Fruit fly (Drosophila melanogaster) whole organism, pupa: ENCODE data around the gene CG31077.

Experiments
- CG10348 ChIP-seq: fragments of 200-800 bp; sonication (Bioruptor generic); IDR thresholded peaks from 2 replicates; pipeline ENCODE4 v1.3.6; 2022; ENCODE audit warnings: missing biosample characterization, missing genetic modification characterization
- CG12605 ChIP-seq: fragments of 200-800 bp; sonication (Bioruptor generic); IDR thresholded peaks from 2 replicates; pipeline ENCODE4 v1.3.6; 2022; ENCODE audit warnings: missing biosample characterization, missing genetic modification characterization
- CG13204 ChIP-seq: fragments of 200-800 bp; sonication (Bioruptor generic); optimal IDR thresholded peaks from 2 replicates; lab custom pipeline; 2018; ENCODE audit warnings: missing biosample characterization, mild to moderate bottlenecking, missing genetic modification characterization, moderate library complexity
- CG14655 ChIP-seq: fragments of 200-800 bp; sonication (Bioruptor generic); optimal IDR thresholded peaks from 3 replicates; lab custom pipeline; 2017; ENCODE audit warnings: mild to moderate bottlenecking, missing biosample characterization, missing genetic modification reagents, missing genetic modification characterization
- CG15710 ChIP-seq: fragments of 200-800 bp; sonication (Bioruptor generic); optimal IDR thresholded peaks from 2 replicates; lab custom pipeline; 2018; ENCODE audit warnings: missing biosample characterization, mild to moderate bottlenecking, missing genetic modification characterization, moderate library complexity
- CG17806 ChIP-seq: fragments of 200-800 bp; sonication (Bioruptor generic); optimal IDR thresholded peaks from 2 replicates; lab custom pipeline; 2018; ENCODE audit warnings: missing biosample characterization, mild to moderate bottlenecking, missing genetic modification characterization, moderate library complexity
- CG32121 ChIP-seq: fragments of 200-800 bp; sonication (Bioruptor generic); IDR thresholded peaks from 2 replicates; pipeline ENCODE4 v1.3.6; 2022; ENCODE audit warnings: missing biosample characterization, missing genetic modification characterization
- CG34367 ChIP-seq: fragments of 200-800 bp; sonication (Bioruptor generic); optimal IDR thresholded peaks from 2 replicates; lab custom pipeline; 2018; ENCODE audit warnings: missing biosample characterization, mild to moderate bottlenecking, missing genetic modification characterization
- CG4496 ChIP-seq: fragments of 200-800 bp; sonication (Bioruptor generic); IDR thresholded peaks from 3 replicates; pipeline ENCODE4 v1.3.6; 2022; ENCODE audit warnings: missing biosample characterization, missing genetic modification characterization
- CG8159 ChIP-seq: fragments of 200-800 bp; sonication (Bioruptor generic); optimal IDR thresholded peaks from 3 replicates; lab custom pipeline; 2018; ENCODE audit warnings: missing biosample characterization, mild to moderate bottlenecking, missing genetic modification characterization, moderate library complexity
- CG8301 ChIP-seq: fragments of 200-800 bp; sonication (Bioruptor generic); optimal IDR thresholded peaks from 2 replicates; lab custom pipeline; 2018; ENCODE audit warnings: missing biosample characterization, mild to moderate bottlenecking, missing genetic modification characterization
- CG9948 ChIP-seq: fragments of 200-800 bp; sonication (Bioruptor generic); optimal IDR thresholded peaks from 2 replicates; lab custom pipeline; 2018; ENCODE audit warnings: missing biosample characterization, mild to moderate bottlenecking, missing genetic modification characterization, moderate library complexity
- D1 ChIP-seq: fragments of 200-800 bp; sonication (Bioruptor generic); optimal IDR thresholded peaks from 2 replicates; lab custom pipeline; 2018; ENCODE audit warnings: missing biosample characterization, mild to moderate bottlenecking, missing genetic modification characterization, moderate library complexity
- EcR ChIP-seq: fragments of 200-800 bp; sonication (Bioruptor generic); optimal IDR thresholded peaks from 3 replicates; lab custom pipeline; 2019; ENCODE audit warnings: missing biosample characterization, missing genetic modification characterization, mild to moderate bottlenecking, moderate library complexity, missing genetic modification reagents
- Ets98B ChIP-seq: fragments of 200-800 bp; sonication (Bioruptor generic); IDR thresholded peaks from 2 replicates; pipeline ENCODE4 v1.3.6; 2022; ENCODE audit warnings: missing biosample characterization, missing genetic modification characterization
- Pif1A ChIP-seq: fragments of 200-800 bp; sonication (Bioruptor generic); optimal IDR thresholded peaks from 3 replicates; lab custom pipeline; 2016; ENCODE audit warnings: missing biosample characterization, missing genetic modification characterization
- Pif1B ChIP-seq: fragments of 200-800 bp; sonication (Bioruptor generic); optimal IDR thresholded peaks from 3 replicates; lab custom pipeline; 2016; ENCODE audit warnings: missing biosample characterization, missing genetic modification characterization
- Snoo ChIP-seq: fragments of 200-800 bp; sonication (Bioruptor generic); optimal IDR thresholded peaks from 3 replicates; lab custom pipeline; 2017; ENCODE audit warnings: missing biosample characterization, mild to moderate bottlenecking, missing genetic modification characterization, inconsistent platforms
- fd96Ca ChIP-seq: fragments of 200-800 bp; sonication (Bioruptor generic); IDR thresholded peaks from 3 replicates; pipeline ENCODE4 v1.3.6; 2022; ENCODE audit warnings: missing biosample characterization, missing genetic modification characterization
- gl ChIP-seq: fragments of 200-800 bp; sonication (Bioruptor generic); optimal IDR thresholded peaks from 2 replicates; lab custom pipeline; 2018; ENCODE audit warnings: missing biosample characterization, mild to moderate bottlenecking, missing genetic modification characterization
- rn ChIP-seq: fragments of 200-800 bp; sonication (Bioruptor generic); IDR thresholded peaks from 2 replicates; pipeline ENCODE4 v1.3.6; 2022; ENCODE audit warnings: missing biosample characterization, missing genetic modification characterization

CG31077 gene

dm6 chr3R:26968823-26969638 lies 30.5 kb upstream of the CG31077 start:
- TF ChIP-seq Pif1A (GFP tag; lab: Kevin White, UChicago) = no peak
- no peak for TF ChIP-seq rn (GFP tag; lab: Robert Waterston, UW)
- no peak for TF ChIP-seq CG13204 (GFP tag; lab: Kevin White, UChicago)
- TF ChIP-seq CG32121 (GFP tag; lab: Robert Waterston, UW) = no peak
- TF ChIP-seq CG8159 (tag; lab: Kevin White, UChicago) = no peak
- TF ChIP-seq CG9948 (tag; lab: Kevin White, UChicago) = peak; percentile 51
- TF ChIP-seq CG34367 (tag; lab: Kevin White, UChicago) = peak; percentile 0
- TF ChIP-seq CG15710 = peak; percentile 38
- TF ChIP-seq CG14655 (GFP tag; lab: Kevin White, UChicago) = no peak
- no peak for TF ChIP-seq Snoo (tag; lab: Kevin White, UChicago)
- no peak for TF ChIP-seq CG12605
- TF ChIP-seq CG17806 (tag; lab: Kevin White, UChicago) = no peak
- no peak for TF ChIP-seq Pif1B (GFP tag; lab: Kevin White, UChicago)
- peak; percentile 92 for TF ChIP-seq EcR (GFP tag; lab: Kevin White, UChicago)
- no peak for TF ChIP-seq D1 (tag; lab: Kevin White, UChicago)
- peak; percentile 64; the same call in 1 of the 3 replicates for TF ChIP-seq fd96Ca
- TF ChIP-seq CG10348 (GFP tag; lab: Robert Waterston, UW) = no peak
- TF ChIP-seq CG8301 = no peak
- TF ChIP-seq CG4496 (GFP tag; lab: Robert Waterston, UW) = 0 out of 3 replicates have a peak, but pooled peaks have one; percentile 40
- TF ChIP-seq gl (tag; lab: Kevin White, UChicago) = peak; percentile 21
- TF ChIP-seq, all 21 proteins: peak for 7

dm6 chr3R:26969743-26970142 lies 29.8 kb upstream of the CG31077 start:
- no peak for TF ChIP-seq gl (tag; lab: Kevin White, UChicago)
- TF ChIP-seq EcR (GFP tag; lab: Kevin White, UChicago) = no peak
- no peak for TF ChIP-seq CG13204 (GFP tag; lab: Kevin White, UChicago)
- TF ChIP-seq Pif1A (GFP tag; lab: Kevin White, UChicago) = no peak
- no peak for TF ChIP-seq Snoo (tag; lab: Kevin White, UChicago)
- no peak for TF ChIP-seq CG14655 (GFP tag; lab: Kevin White, UChicago)
- TF ChIP-seq, all 21 proteins: peak for 0

- TF ChIP-seq Pif1A (GFP tag; lab: Kevin White, UChicago) = no peak
- no peak for TF ChIP-seq D1 (tag; lab: Kevin White, UChicago)
- TF ChIP-seq Ets98B = no peak
- TF ChIP-seq rn (GFP tag; lab: Robert Waterston, UW) = no peak
- no peak for TF ChIP-seq CG14655 (GFP tag; lab: Kevin White, UChicago)
- TF ChIP-seq Snoo (tag; lab: Kevin White, UChicago) = no peak
- TF ChIP-seq CG17806 (tag; lab: Kevin White, UChicago) = no peak
- TF ChIP-seq CG8159 (tag; lab: Kevin White, UChicago) = no peak
- no peak for TF ChIP-seq CG32121 (GFP tag; lab: Robert Waterston, UW)
- TF ChIP-seq CG12605 = no peak
- TF ChIP-seq CG9948 (tag; lab: Kevin White, UChicago) = no peak
- TF ChIP-seq fd96Ca = no peak
- TF ChIP-seq EcR (GFP tag; lab: Kevin White, UChicago) = no peak
- TF ChIP-seq, all 21 proteins: peak for 0
Observed at dm6 chr3R:26978241-26978640, 21.3 kb upstream of the CG31077 start, which contains the start of the genes CG14253 and CG46313. Gene CG14253 (plus strand): TSS chr3R:26978541. Gene CG46313 (plus strand): TSS chr3R:26978541.

- TF ChIP-seq Snoo (tag; lab: Kevin White, UChicago) (no peak), Ets98B (peak; percentile 30; the same call in 1 of the 2 replicates), fd96Ca (no peak), CG9948 (tag; lab: Kevin White, UChicago) (no peak), CG15710 (no peak), CG12605 (peak; percentile 59), Pif1A (GFP tag; lab: Kevin White, UChicago) (no peak), CG13204 (GFP tag; lab: Kevin White, UChicago) (no peak), CG32121 (GFP tag; lab: Robert Waterston, UW) (0 out of 2 replicates have a peak, but pooled peaks have one; percentile 17), rn (GFP tag; lab: Robert Waterston, UW) (no peak), D1 (tag; lab: Kevin White, UChicago) (no peak), Pif1B (GFP tag; lab: Kevin White, UChicago) (no peak), CG10348 (GFP tag; lab: Robert Waterston, UW) (no peak), CG34367 (tag; lab: Kevin White, UChicago) (no peak), EcR (GFP tag; lab: Kevin White, UChicago) (peak; percentile 65), CG8159 (tag; lab: Kevin White, UChicago) (no peak), gl (tag; lab: Kevin White, UChicago) (no peak), CG14655 (GFP tag; lab: Kevin White, UChicago) (no peak), CG4496 (GFP tag; lab: Robert Waterston, UW) (no peak), CG17806 (tag; lab: Kevin White, UChicago) (no peak)
Observed at dm6 chr3R:26980282-26980691, 19.3 kb upstream of the CG31077 start.

- no peak for TF ChIP-seq Snoo (tag; lab: Kevin White, UChicago)
- no peak for TF ChIP-seq CG13204 (GFP tag; lab: Kevin White, UChicago)
- TF ChIP-seq EcR (GFP tag; lab: Kevin White, UChicago) = no peak
- no peak for TF ChIP-seq Pif1B (GFP tag; lab: Kevin White, UChicago)
- no peak for TF ChIP-seq CG4496 (GFP tag; lab: Robert Waterston, UW)
- no peak for TF ChIP-seq CG34367 (tag; lab: Kevin White, UChicago)
- no peak for TF ChIP-seq Pif1A (GFP tag; lab: Kevin White, UChicago)
- TF ChIP-seq CG10348 (GFP tag; lab: Robert Waterston, UW) = no peak
- TF ChIP-seq CG8301 = no peak
- TF ChIP-seq CG14655 (GFP tag; lab: Kevin White, UChicago) = no peak
- TF ChIP-seq Ets98B = no peak
- no peak for TF ChIP-seq D1 (tag; lab: Kevin White, UChicago)
- no peak for TF ChIP-seq CG8159 (tag; lab: Kevin White, UChicago)
- no peak for TF ChIP-seq CG9948 (tag; lab: Kevin White, UChicago)
- TF ChIP-seq CG17806 (tag; lab: Kevin White, UChicago) = no peak
- no peak for TF ChIP-seq CG32121 (GFP tag; lab: Robert Waterston, UW)
Observed at dm6 chr3R:26982106-26982505, 17.4 kb upstream of the CG31077 start.
